Worm (Caenorhabditis elegans) whole organism, L4 larva: Measurements from ENCODE around the gene srv-12.

ENCODE experiments used
- ZK337.2 ChIP-seq: fragments of 200-800 bp; sonication (Bioruptor generic); IDR thresholded peaks from 2 replicates; pipeline ENCODE4 v1.3.6; 2022; ENCODE audit warnings: missing genetic modification reagents, missing genetic modification characterization, missing compliant biosample characterization
- aha-1 ChIP-seq: fragments of 150-350 bp; peaks from one replicate; lab custom pipeline; 2014; ENCODE audit warnings: missing biosample characterization, missing genetic modification characterization
- ama-1 ChIP-seq: fragments of 150-350 bp; optimal IDR thresholded peaks from 2 replicates; lab custom pipeline; 2014; ENCODE audit warnings: inconsistent platforms, mixed read lengths
- egl-27 ChIP-seq: sonication (generic microtip); optimal IDR thresholded peaks from 3 replicates; lab custom pipeline; 2017; ENCODE audit warnings: missing biosample characterization, missing genetic modification reagents, missing genetic modification characterization
- lin-1 ChIP-seq: fragments of 200-800 bp; sonication (Bioruptor generic); IDR thresholded peaks from 2 replicates; pipeline ENCODE4 v1.3.6; 2022; ENCODE audit warnings: missing genetic modification reagents, missing genetic modification characterization, missing compliant biosample characterization
- lin-13 ChIP-seq: fragments of 150-350 bp; optimal IDR thresholded peaks from 2 replicates; lab custom pipeline; 2014; ENCODE audit warnings: missing biosample characterization, missing genetic modification reagents, missing genetic modification characterization
- nhr-11 ChIP-seq: fragments of 150-350 bp; optimal IDR thresholded peaks from 2 replicates; lab custom pipeline; 2014; ENCODE audit warnings: missing biosample characterization, missing genetic modification characterization
- nhr-237 ChIP-seq: sonication (generic microtip); optimal IDR thresholded peaks from 2 replicates; lab custom pipeline; 2017; ENCODE audit warnings: missing biosample characterization, missing genetic modification characterization
- nhr-25 ChIP-seq: sonication (generic microtip); optimal IDR thresholded peaks from 2 replicates; lab custom pipeline; 2017; ENCODE audit warnings: missing genetic modification characterization, mild to moderate bottlenecking, missing compliant biosample characterization, antibody characterized with exemption, moderate library complexity, borderline replicate concordance; ENCODE audit not compliant: insufficient read depth
- nhr-76 ChIP-seq: fragments of 150-350 bp; optimal IDR thresholded peaks from 2 replicates; lab custom pipeline; 2014; ENCODE audit warnings: missing biosample characterization, missing genetic modification characterization
- pqm-1 ChIP-seq: sonication (generic microtip); optimal IDR thresholded peaks from 2 replicates; lab custom pipeline; 2017; ENCODE audit warnings: missing biosample characterization, missing genetic modification characterization
- saeg-2 ChIP-seq: fragments of 200-800 bp; sonication (Bioruptor generic); IDR thresholded peaks from 2 replicates; pipeline ENCODE4 v1.3.6; 2022; ENCODE audit warnings: missing genetic modification reagents, missing genetic modification characterization, missing compliant biosample characterization

ce11 chrIV:10068266-10068665 lies 14.8 kb upstream of the srv-12 start:
- TF ChIP-seq nhr-25 (tag; lab: Kevin White, UChicago), result no peak
- TF ChIP-seq aha-1 (tag; lab: Kevin White, UChicago), result no peak
- no peak for TF ChIP-seq nhr-237 (tag; lab: Kevin White, UChicago)
- TF ChIP-seq ZK337.2 (GFP tag; lab: Robert Waterston, UW), result no peak
- no peak for TF ChIP-seq saeg-2 (GFP tag; lab: Robert Waterston, UW)
- no peak for TF ChIP-seq ama-1 (lab: Kevin White, UChicago)
- no peak for TF ChIP-seq lin-13
- TF ChIP-seq lin-1, result no peak
- TF ChIP-seq egl-27, result no peak
- no peak for TF ChIP-seq nhr-76
- TF ChIP-seq pqm-1 (tag; lab: Kevin White, UChicago), result no peak
- no peak for TF ChIP-seq nhr-11 (tag; lab: Kevin White, UChicago)
